Fruit fly (Drosophila melanogaster): Measurements from ENCODE around the gene CG4956.

DNA sequence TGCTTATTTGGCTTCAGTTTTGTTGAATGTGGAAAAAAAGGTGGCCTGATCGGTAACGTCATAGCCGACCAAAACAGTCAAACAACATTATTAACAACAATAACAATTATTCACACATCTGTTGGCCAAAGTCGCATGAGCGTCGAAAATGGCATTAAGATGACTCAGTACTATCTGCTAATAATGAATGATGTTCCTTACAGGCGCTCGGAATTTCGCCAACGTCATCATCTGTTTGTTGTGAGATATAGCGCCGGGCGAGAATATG, 42.4 kb downstream of the CG4956 start:
- TF ChIP-seq fru (GFP tag; optimal IDR thresholded peaks at IDR 0.05) (no peak), pan (optimal IDR thresholded peaks at IDR 0.05) (no peak), Hr83 (GFP tag; optimal IDR thresholded peaks at IDR 0.05; ENCODE audit: poor library complexity, severe bottlenecking) (no peak)
